Fruit fly (Drosophila melanogaster) whole organism, wandering third instar larva: ENCODE measurements around the gene MED11.

Source experiments
- Abd-B ChIP-seq: fragments of >200 bp; optimal IDR thresholded peaks from 2 replicates; lab custom pipeline; 2017; ENCODE audit warnings: missing biosample characterization, missing genetic modification characterization
- CG32264 ChIP-seq: fragments of 200-800 bp; sonication (Bioruptor generic); optimal IDR thresholded peaks from 2 replicates; lab custom pipeline; 2016; ENCODE audit warnings: missing biosample characterization, missing genetic modification characterization
- Rel ChIP-seq, 2 experiments: fragments of 200-800 bp; sonication (Bioruptor generic) in 1 of 2; optimal IDR thresholded peaks; 2 replicates in 1 of 2; 3 replicates in 1 of 2; lab custom pipeline; 2016 to 2019; ENCODE audit warnings: mild to moderate bottlenecking in 2 of 2, missing biosample characterization in 2 of 2, missing genetic modification characterization in 2 of 2, moderate library complexity in 1 of 2
- br ChIP-seq: fragments of 200-800 bp; sonication (Bioruptor generic); optimal IDR thresholded peaks from 2 replicates; lab custom pipeline; 2016; ENCODE audit warnings: missing biosample characterization, missing genetic modification characterization
- sv ChIP-seq: fragments of 200-800 bp; sonication (Bioruptor generic); optimal IDR thresholded peaks from 3 replicates; lab custom pipeline; 2016; ENCODE audit warnings: missing biosample characterization, missing genetic modification characterization

- TF ChIP-seq Abd-B (no peak), CG32264 (GFP tag; lab: Kevin White, UChicago) (no peak), Rel (GFP tag; optimal IDR thresholded peaks at IDR 0.05; lab: Kevin White, UChicago) (no peak), Rel (tag; optimal IDR thresholded peaks at IDR 0.05; lab: Kevin White, UChicago) (no peak), br (GFP tag; lab: Kevin White, UChicago) (no peak), sv (GFP tag; lab: Kevin White, UChicago) (no peak)
Measured at dm6 chr3L:18763486-18764436, 18.1 kb downstream of the MED11 start.
